Fruit fly (Drosophila melanogaster) whole organism, embryonic: ENCODE results near the gene AGO2.

Source experiments
- CG10209 ChIP-seq: fragments of 200-800 bp; sonication (Bioruptor generic); optimal IDR thresholded peaks from 3 replicates; lab custom pipeline; 2017; ENCODE audit warnings: missing biosample characterization, mild to moderate bottlenecking, missing genetic modification characterization, missing genetic modification reagents
- CG13775 ChIP-seq: fragments of 200-800 bp; sonication (Bioruptor generic); optimal IDR thresholded peaks from 3 replicates; lab custom pipeline; 2017; ENCODE audit warnings: missing biosample characterization, mild to moderate bottlenecking, missing genetic modification characterization
- CG14860 ChIP-seq: fragments of 200-800 bp; sonication (Bioruptor generic); IDR thresholded peaks from 3 replicates; pipeline ENCODE4 v1.3.6; 2022; ENCODE audit warnings: missing biosample characterization, missing genetic modification characterization; ENCODE audit not compliant: partially characterized antibody
- CG17328 ChIP-seq: fragments of 200-800 bp; sonication (Bioruptor generic); IDR thresholded peaks from 2 replicates; pipeline ENCODE4 v1.3.6; 2022; ENCODE audit warnings: missing biosample characterization, missing genetic modification characterization
- CG2116 ChIP-seq: fragments of 200-800 bp; sonication (Bioruptor generic); optimal IDR thresholded peaks from 3 replicates; lab custom pipeline; 2018; ENCODE audit warnings: missing biosample characterization, mild to moderate bottlenecking, missing genetic modification characterization
- CG2120 ChIP-seq: fragments of 200-800 bp; sonication (Bioruptor generic); optimal IDR thresholded peaks from 3 replicates; lab custom pipeline; 2016; ENCODE audit warnings: missing biosample characterization, missing genetic modification characterization
- CG2678 ChIP-seq: fragments of 200-800 bp; sonication (Bioruptor generic); optimal IDR thresholded peaks from 3 replicates; lab custom pipeline; 2019; ENCODE audit warnings: missing biosample characterization, mild to moderate bottlenecking, missing genetic modification characterization, moderate library complexity
- CG30020 ChIP-seq: fragments of 200-800 bp; optimal IDR thresholded peaks from 2 replicates; lab custom pipeline; 2019; ENCODE audit warnings: missing biosample characterization, mild to moderate bottlenecking, missing genetic modification characterization, moderate library complexity
- CG3281 ChIP-seq: fragments of 200-800 bp; sonication (Bioruptor generic); optimal IDR thresholded peaks from 3 replicates; lab custom pipeline; 2017; ENCODE audit warnings: missing biosample characterization, mild to moderate bottlenecking, missing genetic modification characterization
- CG3726 ChIP-seq: fragments of 200-800 bp; sonication (Bioruptor generic); IDR thresholded peaks from 3 replicates; pipeline ENCODE4, ENCODE4 v1.3.6; 2022; ENCODE audit warnings: missing biosample characterization, missing genetic modification characterization
- CG3847 ChIP-seq: fragments of 200-800 bp; sonication (Bioruptor generic); IDR thresholded peaks from 2 replicates; pipeline ENCODE4 v1.3.6; 2022; ENCODE audit warnings: missing biosample characterization, missing genetic modification characterization
- CG4404 ChIP-seq: fragments of 200-800 bp; sonication (Bioruptor generic); IDR thresholded peaks from 2 replicates; pipeline ENCODE4 v1.3.6; 2022; ENCODE audit warnings: missing biosample characterization, missing genetic modification characterization
- CG6689 ChIP-seq: fragments of 200-800 bp; sonication (Bioruptor generic); IDR thresholded peaks from 2 replicates; pipeline ENCODE4 v1.3.6; 2022; ENCODE audit warnings: missing biosample characterization, missing genetic modification characterization
- CG7786 ChIP-seq: fragments of 200-800 bp; sonication (Bioruptor generic); optimal IDR thresholded peaks from 2 replicates; lab custom pipeline; 2016; ENCODE audit warnings: missing biosample characterization, missing genetic modification characterization
- CG8388 ChIP-seq: fragments of 200-800 bp; sonication (Bioruptor generic); optimal IDR thresholded peaks from 2 replicates; lab custom pipeline; 2019; ENCODE audit warnings: missing biosample characterization, mild to moderate bottlenecking, missing genetic modification characterization, moderate library complexity
- CG9437 ChIP-seq: fragments of 200-800 bp; sonication (Bioruptor generic); optimal IDR thresholded peaks from 2 replicates; lab custom pipeline; 2018; ENCODE audit warnings: missing biosample characterization, mild to moderate bottlenecking, missing genetic modification characterization
- CTCF ChIP-seq: fragments of 200-800 bp; sonication (Bioruptor generic); optimal IDR thresholded peaks from 2 replicates; lab custom pipeline; 2017; ENCODE audit warnings: missing biosample characterization, mild to moderate bottlenecking, missing genetic modification characterization, moderate library complexity
- CoRest ChIP-seq: fragments of 200-800 bp; sonication (Bioruptor generic); optimal IDR thresholded peaks from 3 replicates; lab custom pipeline; 2018; ENCODE audit warnings: missing biosample characterization, mild to moderate bottlenecking, missing genetic modification characterization, moderate library complexity
- Dp ChIP-seq: fragments of 200-800 bp; sonication (Bioruptor generic); optimal IDR thresholded peaks from 2 replicates; lab custom pipeline; 2018; ENCODE audit warnings: missing biosample characterization, mild to moderate bottlenecking, missing genetic modification characterization, moderate library complexity
- E2f2 ChIP-seq: fragments of 200-800 bp; sonication (Bioruptor generic); IDR thresholded peaks from 2 replicates; pipeline ENCODE4 v1.3.6; 2022; ENCODE audit warnings: missing biosample characterization, missing genetic modification characterization
- Elba2 ChIP-seq: fragments of 200-800 bp; sonication (Bioruptor generic); optimal IDR thresholded peaks from 3 replicates; lab custom pipeline; 2016; ENCODE audit warnings: missing biosample characterization, missing genetic modification characterization
- HLH3B ChIP-seq: fragments of 200-800 bp; sonication (Bioruptor generic); IDR thresholded peaks from 2 replicates; pipeline ENCODE4 v1.3.6; 2022; ENCODE audit warnings: missing biosample characterization, missing genetic modification characterization
- HLH4C ChIP-seq: fragments of 200-800 bp; sonication (Bioruptor generic); IDR thresholded peaks from 3 replicates; pipeline ENCODE4 v1.3.6; 2022; ENCODE audit warnings: missing biosample characterization, missing genetic modification characterization; ENCODE audit not compliant: partially characterized antibody
- HmgZ ChIP-seq: fragments of 200-800 bp; sonication (Bioruptor generic); optimal IDR thresholded peaks from 2 replicates; lab custom pipeline; 2018; ENCODE audit warnings: missing biosample characterization, mild to moderate bottlenecking, missing genetic modification characterization
- Hmr ChIP-seq: fragments of 200-800 bp; sonication (Bioruptor generic); optimal IDR thresholded peaks from 3 replicates; lab custom pipeline; 2017; ENCODE audit warnings: mild to moderate bottlenecking, missing biosample characterization, missing genetic modification reagents, missing genetic modification characterization
- Hr3 ChIP-seq: fragments of 200-800 bp; sonication (Bioruptor generic); optimal IDR thresholded peaks from 3 replicates; lab custom pipeline; 2016; ENCODE audit warnings: missing biosample characterization, missing genetic modification characterization
- Max ChIP-seq: fragments of 200-800 bp; sonication (Bioruptor generic); optimal IDR thresholded peaks from 2 replicates; lab custom pipeline; 2016; ENCODE audit warnings: missing biosample characterization, mild to moderate bottlenecking, missing genetic modification characterization
- NC2β ChIP-seq: fragments of 200-800 bp; sonication (Bioruptor generic); optimal IDR thresholded peaks from 2 replicates; lab custom pipeline; 2016; ENCODE audit warnings: missing biosample characterization, missing genetic modification characterization
- Oli ChIP-seq: fragments of 200-800 bp; sonication (Bioruptor generic); optimal IDR thresholded peaks from 2 replicates; lab custom pipeline; 2018; ENCODE audit warnings: missing biosample characterization, mild to moderate bottlenecking, missing genetic modification characterization, moderate library complexity
- PHDP ChIP-seq: fragments of 200-800 bp; sonication (Bioruptor generic); optimal IDR thresholded peaks from 3 replicates; lab custom pipeline; 2018; ENCODE audit warnings: missing biosample characterization, mild to moderate bottlenecking, missing genetic modification characterization, moderate library complexity
- Stat92E ChIP-seq, 3 experiments: fragments of >200 bp in 2 of 3; fragments of 200-800 bp in 1 of 3; sonication (Bioruptor generic) in 1 of 3; optimal IDR thresholded peaks; 2 replicates each; lab custom pipeline; 2017 to 2019; ENCODE audit warnings: missing biosample characterization in 3 of 3, missing genetic modification characterization in 3 of 3, mild to moderate bottlenecking in 1 of 3, moderate library complexity in 1 of 3
- YL-1 ChIP-seq: fragments of 200-800 bp; sonication (Bioruptor generic); optimal IDR thresholded peaks from 3 replicates; lab custom pipeline; 2017; ENCODE audit warnings: missing biosample characterization, mild to moderate bottlenecking, missing genetic modification characterization
- bbx ChIP-seq: fragments of 200-800 bp; sonication (Bioruptor generic); IDR thresholded peaks from 2 replicates; pipeline ENCODE4 v1.3.6; 2022; ENCODE audit warnings: missing biosample characterization, missing genetic modification characterization; ENCODE audit not compliant: partially characterized antibody
- cato ChIP-seq: fragments of 200-800 bp; sonication (Bioruptor generic); optimal IDR thresholded peaks from 2 replicates; lab custom pipeline; 2016; ENCODE audit warnings: missing biosample characterization, missing genetic modification characterization, borderline replicate concordance
- croc ChIP-seq: fragments of 200-800 bp; sonication (Bioruptor generic); conservative IDR thresholded peaks from 3 replicates; pipeline ENCODE4 v1.3.6; 2022; ENCODE audit warnings: missing biosample characterization, missing genetic modification characterization
- danr ChIP-seq: fragments of 200-800 bp; sonication (Bioruptor generic); IDR thresholded peaks from 2 replicates; pipeline ENCODE4 v1.3.6; 2022; ENCODE audit warnings: missing biosample characterization, missing genetic modification characterization
- esg ChIP-seq: fragments of 200-800 bp; sonication (Bioruptor generic); conservative IDR thresholded peaks from 2 replicates; pipeline ENCODE4 v1.3.6; 2022; ENCODE audit warnings: missing biosample characterization, missing genetic modification characterization
- gcm ChIP-seq: fragments of 200-800 bp; sonication (Bioruptor generic); optimal IDR thresholded peaks from 2 replicates; lab custom pipeline; 2019; ENCODE audit warnings: missing biosample characterization, mild to moderate bottlenecking, missing genetic modification characterization, moderate library complexity
- gcm2 ChIP-seq: fragments of 200-800 bp; sonication (Bioruptor generic); optimal IDR thresholded peaks from 2 replicates; lab custom pipeline; 2016; ENCODE audit warnings: missing biosample characterization, missing genetic modification characterization
- gfzf ChIP-seq: fragments of 200-800 bp; sonication (Bioruptor generic); optimal IDR thresholded peaks from 2 replicates; lab custom pipeline; 2016; ENCODE audit warnings: missing biosample characterization, mild to moderate bottlenecking, missing genetic modification characterization, moderate library complexity
- hb ChIP-seq: fragments of 200-800 bp; sonication (Bioruptor generic); IDR thresholded peaks from 3 replicates; pipeline ENCODE4 v1.3.6; 2022; ENCODE audit warnings: missing biosample characterization, missing genetic modification characterization; ENCODE audit not compliant: partially characterized antibody
- jumu ChIP-seq: fragments of 200-800 bp; sonication (Bioruptor generic); optimal IDR thresholded peaks from 3 replicates; lab custom pipeline; 2016; ENCODE audit warnings: missing biosample characterization, missing genetic modification characterization
- mam ChIP-seq: fragments of 200-800 bp; sonication (Bioruptor generic); optimal IDR thresholded peaks from 3 replicates; lab custom pipeline; 2016; ENCODE audit warnings: missing biosample characterization, missing genetic modification characterization
- sens ChIP-seq: fragments of 200-800 bp; sonication (Bioruptor generic); peaks from one replicate; lab custom pipeline; 2016; ENCODE audit warnings: missing biosample characterization, missing genetic modification characterization
- seq ChIP-seq: fragments of 200-800 bp; sonication (Bioruptor generic); IDR thresholded peaks from 2 replicates; pipeline ENCODE4 v1.3.6; 2022; ENCODE audit warnings: missing biosample characterization, missing genetic modification characterization
- sug ChIP-seq: fragments of 200-800 bp; optimal IDR thresholded peaks from 2 replicates; lab custom pipeline; 2019; ENCODE audit warnings: missing biosample characterization, mild to moderate bottlenecking, missing genetic modification characterization, moderate library complexity
- tup ChIP-seq: fragments of 200-800 bp; sonication (Bioruptor generic); optimal IDR thresholded peaks from 2 replicates; lab custom pipeline; 2016; ENCODE audit warnings: missing biosample characterization, mild to moderate bottlenecking, missing genetic modification characterization, moderate library complexity
- vvl ChIP-seq: fragments of 200-800 bp; sonication (Bioruptor generic); IDR thresholded peaks from 2 replicates; pipeline ENCODE4 v1.3.6; 2022; ENCODE audit warnings: missing biosample characterization, missing genetic modification characterization

AGO2 gene

dm6 chr3L:15563058-15563850 is 9.3 kb downstream of the AGO2 start, which contains the start of the genes CG7739 and SCCRO (continued):
- peak; percentile 37; the same call in 1 of the 2 replicates for TF ChIP-seq CG4404 (GFP tag; lab: Robert Waterston, UW)
- no peak for TF ChIP-seq CG3726 (GFP tag; lab: Robert Waterston, UW)
- peak; percentile 64 for TF ChIP-seq PHDP
- TF ChIP-seq mam, result peak; percentile 42
- TF ChIP-seq CG13775 (GFP tag; lab: Kevin White, UChicago), result peak; percentile 33
- peak; percentile 8; the same call in 1 of the 2 replicates for TF ChIP-seq danr (GFP tag; lab: Robert Waterston, UW)
- peak; percentile 77 for TF ChIP-seq HLH3B (GFP tag; lab: Robert Waterston, UW)
- TF ChIP-seq sens, result peak; percentile 58
- peak; percentile 74 for TF ChIP-seq CoRest
- peak; percentile 50; the same call in 1 of the 2 replicates for TF ChIP-seq bbx (GFP tag; lab: Robert Waterston, UW)
- TF ChIP-seq hb (GFP tag; lab: Robert Waterston, UW), result no peak
- peak; percentile 73 for TF ChIP-seq CG6689 (GFP tag; lab: Robert Waterston, UW)
- TF ChIP-seq seq (GFP tag; lab: Robert Waterston, UW), result no peak
- TF ChIP-seq CG8388 (GFP tag; lab: Kevin White, UChicago), result peak; percentile 58
- peak; percentile 82 for TF ChIP-seq vvl (GFP tag; lab: Robert Waterston, UW)
- peak; percentile 42 for TF ChIP-seq YL-1
- no peak; the same call in 1 of the 3 replicates for TF ChIP-seq HLH4C (GFP tag; lab: Robert Waterston, UW)
- peak; percentile 40 for TF ChIP-seq CG2120 (GFP tag; lab: Kevin White, UChicago)
- TF ChIP-seq croc (GFP tag; lab: Robert Waterston, UW), result no peak
- TF ChIP-seq CG3847 (GFP tag; lab: Robert Waterston, UW), result peak; percentile 53
- TF ChIP-seq cato, result peak; percentile 5
- TF ChIP-seq CG9437 (GFP tag; lab: Kevin White, UChicago), result peak; percentile 56
- peak; percentile 97 for TF ChIP-seq CG2116 (GFP tag; lab: Kevin White, UChicago)
- no peak for TF ChIP-seq CTCF
- TF ChIP-seq NC2β (GFP tag; lab: Kevin White, UChicago), result peak; percentile 32
- TF ChIP-seq Elba2 (GFP tag; lab: Kevin White, UChicago), result peak; percentile 89
- TF ChIP-seq HmgZ (tag; lab: Kevin White, UChicago), result peak; percentile 20
- TF ChIP-seq CG30020 (tag; lab: Kevin White, UChicago), result peak; percentile 87
- TF ChIP-seq Hr3, result peak; percentile 48
- TF ChIP-seq esg (GFP tag; lab: Robert Waterston, UW), result peak; percentile 35; the same call in 1 of the 2 replicates
- peak; percentile 10 for TF ChIP-seq gcm (GFP tag; lab: Kevin White, UChicago)
- peak; percentile 29 for TF ChIP-seq Oli
- peak; percentile 25 for TF ChIP-seq CG3281 (GFP tag; lab: Kevin White, UChicago)
- no peak for TF ChIP-seq gcm2
- peak; percentile 65 for TF ChIP-seq CG17328
- peak; percentile 24 for TF ChIP-seq tup (GFP tag; lab: Kevin White, UChicago)
- 0 out of 3 replicates have a peak, but pooled peaks have one; percentile 34 for TF ChIP-seq CG14860
- TF ChIP-seq CG10209, result peak; percentile 45
- TF ChIP-seq Stat92E (GFP tag; optimal IDR thresholded peaks at IDR 0.05; lab: Kevin White, UChicago), result no peak
- peak; percentile 66 for TF ChIP-seq gfzf (GFP tag; lab: Kevin White, UChicago)
- peak; percentile 17 for TF ChIP-seq Dp
- TF ChIP-seq sug, result peak; percentile 17
- TF ChIP-seq E2f2 (GFP tag; lab: Robert Waterston, UW), result peak; percentile 52
- peak; percentile 18 for TF ChIP-seq Max (GFP tag; lab: Kevin White, UChicago)
- TF ChIP-seq Hmr (GFP tag; lab: Kevin White, UChicago), result peak; percentile 42
- peak; percentile 47 for TF ChIP-seq CG7786 (GFP tag; lab: Kevin White, UChicago)
- peak; percentile 74 for TF ChIP-seq CG2678
- TF ChIP-seq jumu (GFP tag; lab: Kevin White, UChicago), result peak; percentile 32
